Fruit fly (Drosophila melanogaster) whole organism, embryonic: Measurements from ENCODE around the gene Esyt2.
A peak's percentile ranks its signal among the peaks of the same experiment; 100 is the strongest.

Source experiments
- Asciz ChIP-seq: fragments of 200-800 bp; sonication (Bioruptor generic); optimal IDR thresholded peaks from 2 replicates; lab custom pipeline; 2017; ENCODE audit warnings: missing biosample characterization, mild to moderate bottlenecking, missing genetic modification characterization, missing genetic modification reagents
- CG10147 ChIP-seq: fragments of 200-800 bp; sonication (Bioruptor generic); optimal IDR thresholded peaks from 2 replicates; lab custom pipeline; 2019; ENCODE audit warnings: missing biosample characterization, mild to moderate bottlenecking, missing genetic modification characterization, moderate library complexity
- CG12744 ChIP-seq: fragments of 200-800 bp; sonication (Bioruptor generic); optimal IDR thresholded peaks from 2 replicates; lab custom pipeline; 2016; ENCODE audit warnings: missing biosample characterization, missing genetic modification characterization
- CG15269 ChIP-seq: fragments of 200-800 bp; sonication (Bioruptor generic); optimal IDR thresholded peaks from 2 replicates; lab custom pipeline; 2018; ENCODE audit warnings: missing biosample characterization, mild to moderate bottlenecking, missing genetic modification characterization, moderate library complexity
- CG16863 ChIP-seq: fragments of 200-800 bp; sonication (Bioruptor generic); optimal IDR thresholded peaks from 3 replicates; lab custom pipeline; 2016; ENCODE audit warnings: missing biosample characterization, missing genetic modification characterization
- CG17359 ChIP-seq: fragments of 200-800 bp; sonication (Bioruptor generic); optimal IDR thresholded peaks from 3 replicates; lab custom pipeline; 2018; ENCODE audit warnings: missing biosample characterization, mild to moderate bottlenecking, missing genetic modification characterization, moderate library complexity
- CG17568 ChIP-seq: fragments of 200-800 bp; sonication (Bioruptor generic); optimal IDR thresholded peaks from 2 replicates; lab custom pipeline; 2018; ENCODE audit warnings: missing biosample characterization, mild to moderate bottlenecking, missing genetic modification characterization, moderate library complexity
- CG2199 ChIP-seq: fragments of 200-800 bp; sonication (Bioruptor generic); IDR thresholded peaks from 3 replicates; pipeline ENCODE4 v1.3.6; 2022; ENCODE audit warnings: missing biosample characterization, missing genetic modification characterization
- CG2678 ChIP-seq: fragments of 200-800 bp; sonication (Bioruptor generic); optimal IDR thresholded peaks from 3 replicates; lab custom pipeline; 2019; ENCODE audit warnings: missing biosample characterization, mild to moderate bottlenecking, missing genetic modification characterization, moderate library complexity
- CG31388 ChIP-seq: fragments of 200-800 bp; sonication (Bioruptor generic); optimal IDR thresholded peaks from 2 replicates; lab custom pipeline; 2016; ENCODE audit warnings: missing biosample characterization, missing genetic modification characterization
- CG3281 ChIP-seq: fragments of 200-800 bp; sonication (Bioruptor generic); optimal IDR thresholded peaks from 3 replicates; lab custom pipeline; 2017; ENCODE audit warnings: missing biosample characterization, mild to moderate bottlenecking, missing genetic modification characterization
- CG34376 ChIP-seq: fragments of 200-800 bp; sonication (Bioruptor generic); optimal IDR thresholded peaks from 2 replicates; lab custom pipeline; 2018; ENCODE audit warnings: missing biosample characterization, mild to moderate bottlenecking, missing genetic modification characterization
- CG4617 ChIP-seq: fragments of 200-800 bp; sonication (Bioruptor generic); optimal IDR thresholded peaks from 3 replicates; lab custom pipeline; 2016; ENCODE audit warnings: missing biosample characterization, missing genetic modification characterization, borderline replicate concordance
- CG6254 ChIP-seq: fragments of 200-800 bp; sonication (Bioruptor generic); optimal IDR thresholded peaks from 3 replicates; lab custom pipeline; 2017; ENCODE audit warnings: mild to moderate bottlenecking, missing biosample characterization, missing genetic modification reagents, missing genetic modification characterization
- CG6654 ChIP-seq: fragments of 200-800 bp; sonication (Bioruptor generic); optimal IDR thresholded peaks from 2 replicates; lab custom pipeline; 2017; ENCODE audit warnings: missing biosample characterization, mild to moderate bottlenecking, missing genetic modification characterization
- CG6689 ChIP-seq: fragments of 200-800 bp; sonication (Bioruptor generic); IDR thresholded peaks from 2 replicates; pipeline ENCODE4 v1.3.6; 2022; ENCODE audit warnings: missing biosample characterization, missing genetic modification characterization
- CG7745 ChIP-seq: fragments of 200-800 bp; sonication (Bioruptor generic); optimal IDR thresholded peaks from 2 replicates; lab custom pipeline; 2018; ENCODE audit warnings: missing biosample characterization, mild to moderate bottlenecking, missing genetic modification characterization, moderate library complexity
- CG8089 ChIP-seq: fragments of 200-800 bp; sonication (Bioruptor generic); optimal IDR thresholded peaks from 3 replicates; lab custom pipeline; 2016; ENCODE audit warnings: missing biosample characterization, missing genetic modification characterization
- Dip3 ChIP-seq: fragments of 200-800 bp; sonication (Bioruptor generic); optimal IDR thresholded peaks from 3 replicates; lab custom pipeline; 2016; ENCODE audit warnings: missing biosample characterization, missing genetic modification characterization
- Dll ChIP-seq: fragments of 200-800 bp; sonication (Bioruptor generic); IDR thresholded peaks from 4 replicates; pipeline ENCODE4 v1.3.6; 2022; ENCODE audit warnings: missing biosample characterization, missing genetic modification characterization; ENCODE audit not compliant: partially characterized antibody
- ERR ChIP-seq: fragments of 200-800 bp; sonication (Bioruptor generic); optimal IDR thresholded peaks from 2 replicates; lab custom pipeline; 2016; ENCODE audit warnings: missing biosample characterization, missing genetic modification characterization
- Hmx ChIP-seq: fragments of 200-800 bp; sonication (Bioruptor generic); optimal IDR thresholded peaks from 2 replicates; lab custom pipeline; 2016; ENCODE audit warnings: missing biosample characterization, missing genetic modification characterization
- Hr51 ChIP-seq, 2 experiments: fragments of 200-800 bp; sonication (Bioruptor generic); optimal IDR thresholded peaks; 2 replicates in 1 of 2; 3 replicates in 1 of 2; lab custom pipeline; 2016 to 2018; ENCODE audit warnings: missing biosample characterization in 2 of 2, missing genetic modification characterization in 2 of 2, mild to moderate bottlenecking in 1 of 2, moderate library complexity in 1 of 2
- Jarid2 ChIP-seq: fragments of 200-800 bp; sonication (Bioruptor generic); optimal IDR thresholded peaks from 3 replicates; lab custom pipeline; 2017; ENCODE audit warnings: mild to moderate bottlenecking, missing biosample characterization, missing genetic modification reagents, missing genetic modification characterization
- Lim3 ChIP-seq: fragments of 200-800 bp; sonication (Bioruptor generic); IDR thresholded peaks from 2 replicates; pipeline ENCODE4 v1.3.6; 2022; ENCODE audit warnings: missing biosample characterization, missing genetic modification characterization
- MBD-R2 ChIP-seq: fragments of 200-800 bp; sonication (Bioruptor generic); IDR thresholded peaks from 2 replicates; pipeline ENCODE4 v1.3.6; 2022; ENCODE audit warnings: missing biosample characterization, missing genetic modification characterization
- NC2β ChIP-seq: fragments of 200-800 bp; sonication (Bioruptor generic); optimal IDR thresholded peaks from 2 replicates; lab custom pipeline; 2016; ENCODE audit warnings: missing biosample characterization, missing genetic modification characterization
- Oaz ChIP-seq: fragments of 200-800 bp; sonication (Bioruptor generic); IDR thresholded peaks from 2 replicates; pipeline ENCODE4 v1.3.6; 2022; ENCODE audit warnings: missing biosample characterization, missing genetic modification characterization
- Opbp ChIP-seq: fragments of 200-800 bp; sonication (Bioruptor generic); IDR thresholded peaks from 3 replicates; pipeline ENCODE4 v1.3.6; 2022; ENCODE audit warnings: missing biosample characterization, missing genetic modification characterization; ENCODE audit not compliant: partially characterized antibody
- Usf ChIP-seq: fragments of 200-800 bp; sonication (Bioruptor generic); optimal IDR thresholded peaks from 2 replicates; lab custom pipeline; 2017; ENCODE audit warnings: missing genotype, missing biosample characterization, missing genetic modification characterization
- chm ChIP-seq: fragments of 200-800 bp; sonication (Bioruptor generic); IDR thresholded peaks from 2 replicates; pipeline ENCODE4 v1.3.6; 2022; ENCODE audit warnings: missing biosample characterization, missing genetic modification characterization
- danr ChIP-seq: fragments of 200-800 bp; sonication (Bioruptor generic); IDR thresholded peaks from 2 replicates; pipeline ENCODE4 v1.3.6; 2022; ENCODE audit warnings: missing biosample characterization, missing genetic modification characterization
- ewg ChIP-seq: fragments of 200-800 bp; sonication (Bioruptor generic); optimal IDR thresholded peaks from 3 replicates; lab custom pipeline; 2017; ENCODE audit warnings: mild to moderate bottlenecking, missing biosample characterization, missing genetic modification reagents, missing genetic modification characterization
- fd3F ChIP-seq: fragments of 200-800 bp; sonication (Bioruptor generic); optimal IDR thresholded peaks from 2 replicates; lab custom pipeline; 2018; ENCODE audit warnings: missing biosample characterization, mild to moderate bottlenecking, missing genetic modification characterization, moderate library complexity
- fd64A ChIP-seq: fragments of 200-800 bp; sonication (Bioruptor generic); optimal IDR thresholded peaks from 3 replicates; lab custom pipeline; 2018; ENCODE audit warnings: missing biosample characterization, mild to moderate bottlenecking, missing genetic modification characterization
- ftz-f1 ChIP-seq: fragments of 200-800 bp; sonication (Bioruptor generic); optimal IDR thresholded peaks from 2 replicates; lab custom pipeline; 2016; ENCODE audit warnings: missing biosample characterization, missing genetic modification characterization
- gsb ChIP-seq: fragments of 200-800 bp; sonication (Bioruptor generic); IDR thresholded peaks from 2 replicates; pipeline ENCODE4 v1.3.6; 2022; ENCODE audit warnings: missing biosample characterization, missing genetic modification characterization
- kni ChIP-seq: fragments of 200-800 bp; sonication (Bioruptor generic); optimal IDR thresholded peaks from 3 replicates; lab custom pipeline; 2017; ENCODE audit warnings: mild to moderate bottlenecking, missing biosample characterization, missing genetic modification reagents, missing genetic modification characterization
- onecut ChIP-seq: fragments of 200-800 bp; sonication (Bioruptor generic); IDR thresholded peaks from 2 replicates; pipeline ENCODE4 v1.3.6; 2022; ENCODE audit warnings: missing biosample characterization, missing genetic modification characterization
- pita ChIP-seq: fragments of 200-800 bp; sonication (Bioruptor generic); optimal IDR thresholded peaks from 2 replicates; lab custom pipeline; 2017; ENCODE audit warnings: missing biosample characterization, mild to moderate bottlenecking, missing genetic modification characterization
- prd ChIP-seq, 3 experiments: fragments of >200 bp in 2 of 3; fragments of 200-800 bp in 1 of 3; sonication (Bioruptor generic) in 1 of 3; optimal IDR thresholded peaks in 2 of 3; IDR thresholded peaks in 1 of 3; 2 replicates in 2 of 3; 3 replicates in 1 of 3; pipeline versions ENCODE4 v1.3.6 to Lab custom; 2017 to 2022; ENCODE audit warnings: missing biosample characterization in 1 of 3, missing genetic modification characterization in 1 of 3
- pum ChIP-seq: fragments of 200-800 bp; sonication (Bioruptor generic); optimal IDR thresholded peaks from 2 replicates; lab custom pipeline; 2016; ENCODE audit warnings: missing biosample characterization, missing genetic modification characterization
- pzg ChIP-seq: fragments of 200-800 bp; sonication (Bioruptor generic); optimal IDR thresholded peaks from 3 replicates; lab custom pipeline; 2018; ENCODE audit warnings: missing biosample characterization, mild to moderate bottlenecking, missing genetic modification characterization, moderate library complexity
- ranshi ChIP-seq: fragments of 200-800 bp; sonication (Bioruptor generic); IDR thresholded peaks from 2 replicates; pipeline ENCODE4 v1.3.6; 2022; ENCODE audit warnings: missing biosample characterization, missing genetic modification characterization
- schlank ChIP-seq: fragments of 200-800 bp; sonication (Bioruptor generic); optimal IDR thresholded peaks from 2 replicates; lab custom pipeline; 2018; ENCODE audit warnings: missing biosample characterization, mild to moderate bottlenecking, missing genetic modification characterization
- sima ChIP-seq: fragments of 200-800 bp; sonication (Bioruptor generic); optimal IDR thresholded peaks from 2 replicates; lab custom pipeline; 2016; ENCODE audit warnings: missing biosample characterization, missing genetic modification characterization
- wdn ChIP-seq: fragments of 200-800 bp; sonication (Bioruptor generic); IDR thresholded peaks from 2 replicates; pipeline ENCODE4 v1.3.6; 2022; ENCODE audit warnings: missing biosample characterization, missing genetic modification characterization
- wor ChIP-seq: fragments of 200-800 bp; sonication (Bioruptor generic); IDR thresholded peaks from 2 replicates; pipeline ENCODE4 v1.3.6; 2022; ENCODE audit warnings: missing biosample characterization, missing genetic modification characterization
- yki ChIP-seq: fragments of >200 bp; optimal IDR thresholded peaks from 3 replicates; lab custom pipeline; 2018
- zf30C ChIP-seq: fragments of 200-800 bp; sonication (Bioruptor generic); optimal IDR thresholded peaks from 3 replicates; lab custom pipeline; 2018; ENCODE audit warnings: missing biosample characterization, mild to moderate bottlenecking, missing genetic modification characterization

The Esyt2 gene

dm6 chr3R:24571386-24572124 lies 27.0 kb downstream of the Esyt2 start:
- TF ChIP-seq sima (GFP tag; lab: Kevin White, UChicago) (no peak), CG17568 (GFP tag; lab: Kevin White, UChicago) (no peak), ERR (GFP tag; lab: Kevin White, UChicago) (peak; percentile 20), CG2199 (GFP tag; lab: Robert Waterston, UW) (no peak), CG16863 (GFP tag; lab: Kevin White, UChicago) (no peak), gsb (GFP tag; lab: Robert Waterston, UW) (no peak), Dll (GFP tag; lab: Robert Waterston, UW) (no peak), Jarid2 (GFP tag; lab: Kevin White, UChicago) (peak; percentile 68), CG12744 (GFP tag; lab: Kevin White, UChicago) (no peak), CG8089 (no peak), Opbp (GFP tag; lab: Robert Waterston, UW) (no peak), CG34376 (peak; percentile 89), wor (GFP tag; lab: Robert Waterston, UW) (no peak), zf30C (GFP tag; lab: Kevin White, UChicago) (no peak), ewg (GFP tag; lab: Kevin White, UChicago) (no peak), CG3281 (no peak), CG10147 (GFP tag; lab: Kevin White, UChicago) (no peak), wdn (no peak), danr (GFP tag; lab: Robert Waterston, UW) (no peak), Oaz (GFP tag; lab: Robert Waterston, UW) (no peak), CG2678 (tag; lab: Kevin White, UChicago) (no peak), schlank (tag; lab: Kevin White, UChicago) (no peak), pum (GFP tag; lab: Kevin White, UChicago) (no peak), fd3F (no peak), CG31388 (GFP tag; lab: Kevin White, UChicago) (no peak), Usf (GFP tag; lab: Kevin White, UChicago) (no peak), CG15269 (tag; lab: Kevin White, UChicago) (no peak), Hr51 (GFP tag; optimal IDR thresholded peaks at IDR 0.05; lab: Kevin White, UChicago) (no peak), pita (GFP tag; lab: Kevin White, UChicago) (no peak), Asciz (no peak), CG7745 (tag; lab: Kevin White, UChicago) (peak; percentile 78), CG6254 (GFP tag; lab: Kevin White, UChicago) (no peak), ranshi (no peak), chm (GFP tag; lab: Robert Waterston, UW) (peak; percentile 27; the same call in 1 of the 2 replicates), pzg (GFP tag; lab: Kevin White, UChicago) (no peak), Hmx (no peak), NC2β (GFP tag; lab: Kevin White, UChicago) (no peak), fd64A (GFP tag; lab: Kevin White, UChicago) (no peak), prd (optimal IDR thresholded peaks at IDR 0.05; lab: Kevin White, UChicago) (no peak), prd (GFP tag; IDR thresholded peaks at IDR 0.05; lab: Robert Waterston, UW) (no peak), Dip3 (no peak), CG17359 (peak; percentile 23), ftz-f1 (GFP tag; lab: Kevin White, UChicago) (peak; percentile 7), CG4617 (no peak), yki (lab: Kevin White, UChicago) (peak; percentile 35), onecut (GFP tag; lab: Robert Waterston, UW) (peak; percentile 59; the same call in 1 of the 2 replicates), MBD-R2 (GFP tag; lab: Robert Waterston, UW) (no peak), kni (GFP tag; lab: Kevin White, UChicago) (no peak), CG6689 (GFP tag; lab: Robert Waterston, UW) (no peak), CG6654 (no peak), Lim3 (no peak)
